Fruit fly (Drosophila melanogaster) whole organism, embryonic: ENCODE results near the gene Noc2.

Source experiments
- BEAF-32 ChIP-seq: fragments of 200-800 bp; sonication (Bioruptor generic); optimal IDR thresholded peaks from 3 replicates; lab custom pipeline; 2017; ENCODE audit warnings: missing biosample characterization, missing genetic modification characterization, mild to moderate bottlenecking, moderate library complexity, missing genetic modification reagents
- CG11085 ChIP-seq: fragments of 200-800 bp; sonication (Bioruptor generic); IDR thresholded peaks from 2 replicates; pipeline ENCODE4 v1.3.6; 2022; ENCODE audit warnings: missing biosample characterization, missing genetic modification characterization
- CG12942 ChIP-seq: fragments of 200-800 bp; sonication (Bioruptor generic); optimal IDR thresholded peaks from 3 replicates; lab custom pipeline; 2016; ENCODE audit warnings: missing biosample characterization, missing genetic modification characterization
- CG14014 ChIP-seq: fragments of 200-800 bp; sonication (Bioruptor generic); IDR thresholded peaks from 2 replicates; pipeline ENCODE4 v1.3.6; 2022; ENCODE audit warnings: missing biosample characterization, missing genetic modification characterization
- CG17385 ChIP-seq: fragments of 200-800 bp; sonication (Bioruptor generic); optimal IDR thresholded peaks from 3 replicates; lab custom pipeline; 2018; ENCODE audit warnings: missing biosample characterization, mild to moderate bottlenecking, missing genetic modification characterization
- CG31224 ChIP-seq: fragments of 200-800 bp; sonication (Bioruptor generic); IDR thresholded peaks from 2 replicates; pipeline ENCODE4 v1.3.6; 2022; ENCODE audit warnings: missing biosample characterization, missing genetic modification characterization
- CG32532 ChIP-seq: fragments of 200-800 bp; sonication (Bioruptor generic); IDR thresholded peaks from 2 replicates; pipeline ENCODE4 v1.3.6; 2022; ENCODE audit warnings: missing biosample characterization, missing genetic modification characterization
- CG32767 ChIP-seq: fragments of 200-800 bp; sonication (Bioruptor generic); IDR thresholded peaks from 2 replicates; pipeline ENCODE4 v1.3.6; 2022; ENCODE audit warnings: missing biosample characterization, missing genetic modification characterization
- CG33557 ChIP-seq: fragments of 200-800 bp; sonication (Bioruptor generic); optimal IDR thresholded peaks from 2 replicates; lab custom pipeline; 2019; ENCODE audit warnings: missing biosample characterization, mild to moderate bottlenecking, missing genetic modification characterization, moderate library complexity
- CG6854 ChIP-seq: fragments of 200-800 bp; sonication (Bioruptor generic); optimal IDR thresholded peaks from 3 replicates; lab custom pipeline; 2017; ENCODE audit warnings: missing biosample characterization, mild to moderate bottlenecking, missing genetic modification characterization
- CG8089 ChIP-seq: fragments of 200-800 bp; sonication (Bioruptor generic); optimal IDR thresholded peaks from 3 replicates; lab custom pipeline; 2016; ENCODE audit warnings: missing biosample characterization, missing genetic modification characterization
- CG8281 ChIP-seq: fragments of 200-800 bp; sonication (Bioruptor generic); optimal IDR thresholded peaks from 2 replicates; lab custom pipeline; 2018; ENCODE audit warnings: missing biosample characterization, mild to moderate bottlenecking, missing genetic modification characterization, moderate library complexity
- CG9609 ChIP-seq: fragments of 200-800 bp; sonication (Bioruptor generic); optimal IDR thresholded peaks from 3 replicates; lab custom pipeline; 2016; ENCODE audit warnings: missing biosample characterization, missing genetic modification characterization
- Chrac-16 ChIP-seq: fragments of 200-800 bp; sonication (Bioruptor generic); optimal IDR thresholded peaks from 3 replicates; lab custom pipeline; 2016; ENCODE audit warnings: missing biosample characterization, missing genetic modification characterization
- CrebB ChIP-seq: fragments of 200-800 bp; sonication (Bioruptor generic); optimal IDR thresholded peaks from 3 replicates; lab custom pipeline; 2018; ENCODE audit warnings: missing biosample characterization, mild to moderate bottlenecking, missing genetic modification characterization
- Drgx ChIP-seq: fragments of 200-800 bp; sonication (Bioruptor generic); IDR thresholded peaks from 2 replicates; pipeline ENCODE4 v1.3.6; 2022; ENCODE audit warnings: missing biosample characterization, missing genetic modification characterization
- Fer2 ChIP-seq: fragments of 200-800 bp; sonication (Bioruptor generic); optimal IDR thresholded peaks from 2 replicates; lab custom pipeline; 2018; ENCODE audit warnings: missing biosample characterization, mild to moderate bottlenecking, missing genetic modification characterization, moderate library complexity
- HHEX ChIP-seq: fragments of 200-800 bp; sonication (Bioruptor generic); optimal IDR thresholded peaks from 3 replicates; lab custom pipeline; 2017; ENCODE audit warnings: missing biosample characterization, mild to moderate bottlenecking, missing genetic modification characterization, missing genetic modification reagents
- Lim3 ChIP-seq: fragments of 200-800 bp; sonication (Bioruptor generic); IDR thresholded peaks from 2 replicates; pipeline ENCODE4 v1.3.6; 2022; ENCODE audit warnings: missing biosample characterization, missing genetic modification characterization
- Med ChIP-seq: fragments of 200-800 bp; sonication (Bioruptor generic); peaks from one replicate; lab custom pipeline; 2016; ENCODE audit warnings: missing biosample characterization, missing genetic modification characterization, mild to moderate bottlenecking, inconsistent platforms, moderate library complexity
- Myb ChIP-seq: fragments of 200-800 bp; sonication (Bioruptor generic); optimal IDR thresholded peaks from 2 replicates; lab custom pipeline; 2016; ENCODE audit warnings: missing biosample characterization, missing genetic modification characterization
- Opbp ChIP-seq: fragments of 200-800 bp; sonication (Bioruptor generic); IDR thresholded peaks from 3 replicates; pipeline ENCODE4 v1.3.6; 2022; ENCODE audit warnings: missing biosample characterization, missing genetic modification characterization; ENCODE audit not compliant: partially characterized antibody
- Ptx1 ChIP-seq: fragments of 200-800 bp; sonication (Bioruptor generic); IDR thresholded peaks from 2 replicates; pipeline ENCODE4 v1.3.6; 2022; ENCODE audit warnings: missing biosample characterization, missing genetic modification characterization
- Spps ChIP-seq: fragments of 200-800 bp; sonication (Bioruptor generic); optimal IDR thresholded peaks from 2 replicates; lab custom pipeline; 2018; ENCODE audit warnings: missing biosample characterization, mild to moderate bottlenecking, missing genetic modification characterization
- ara ChIP-seq: fragments of 200-800 bp; sonication (Bioruptor generic); IDR thresholded peaks from 2 replicates; pipeline ENCODE4 v1.3.6; 2022; ENCODE audit warnings: missing biosample characterization, missing genetic modification characterization
- cg ChIP-seq: fragments of 200-800 bp; sonication (Bioruptor generic); optimal IDR thresholded peaks from 3 replicates; lab custom pipeline; 2019; ENCODE audit warnings: missing biosample characterization, mild to moderate bottlenecking, missing genetic modification characterization, moderate library complexity
- chif ChIP-seq, 2 experiments: fragments of 200-800 bp; sonication (Bioruptor generic); optimal IDR thresholded peaks; 3 replicates each; lab custom pipeline; 2016; ENCODE audit warnings: missing biosample characterization in 2 of 2, missing genetic modification characterization in 2 of 2
- corto ChIP-seq: fragments of 200-800 bp; sonication (Bioruptor generic); optimal IDR thresholded peaks from 2 replicates; lab custom pipeline; 2016; ENCODE audit warnings: missing biosample characterization, mild to moderate bottlenecking, missing genetic modification characterization, moderate library complexity
- crp ChIP-seq, 2 experiments: fragments of 200-800 bp; sonication (Bioruptor generic); optimal IDR thresholded peaks; 2 replicates in 1 of 2; 3 replicates in 1 of 2; lab custom pipeline; 2017; ENCODE audit warnings: missing biosample characterization in 2 of 2, missing genetic modification characterization in 2 of 2, mild to moderate bottlenecking in 1 of 2, moderate library complexity in 1 of 2
- dm ChIP-seq: fragments of 200-800 bp; sonication (Bioruptor generic); optimal IDR thresholded peaks from 3 replicates; lab custom pipeline; 2016; ENCODE audit warnings: missing biosample characterization, missing genetic modification characterization
- ems ChIP-seq: fragments of 200-800 bp; sonication (Bioruptor generic); optimal IDR thresholded peaks from 3 replicates; lab custom pipeline; 2016; ENCODE audit warnings: missing biosample characterization, missing genetic modification characterization
- eve ChIP-seq, 2 experiments: fragments of >200 bp; optimal IDR thresholded peaks; 2 replicates each; lab custom pipeline; 2017; ENCODE audit warnings: missing biosample characterization in 2 of 2, missing genetic modification characterization in 2 of 2
- fd96Cb ChIP-seq: fragments of 200-800 bp; sonication (Bioruptor generic); optimal IDR thresholded peaks from 2 replicates; lab custom pipeline; 2018; ENCODE audit warnings: missing biosample characterization, mild to moderate bottlenecking, missing genetic modification characterization, moderate library complexity
- hb ChIP-seq: fragments of 200-800 bp; sonication (Bioruptor generic); IDR thresholded peaks from 3 replicates; pipeline ENCODE4 v1.3.6; 2022; ENCODE audit warnings: missing biosample characterization, missing genetic modification characterization; ENCODE audit not compliant: partially characterized antibody
- insv ChIP-seq, 2 experiments: fragments of 200-800 bp; sonication (Bioruptor generic); optimal IDR thresholded peaks; 3 replicates each; lab custom pipeline; 2016 to 2018; ENCODE audit warnings: missing biosample characterization in 2 of 2, missing genetic modification characterization in 2 of 2
- kah ChIP-seq: fragments of 200-800 bp; sonication (Bioruptor generic); optimal IDR thresholded peaks from 2 replicates; lab custom pipeline; 2018; ENCODE audit warnings: missing biosample characterization, mild to moderate bottlenecking, missing genetic modification characterization
- knrl ChIP-seq: fragments of 200-800 bp; sonication (Bioruptor generic); IDR thresholded peaks from 3 replicates; pipeline ENCODE4 v1.3.6; 2022; ENCODE audit warnings: missing biosample characterization, missing genetic modification characterization; ENCODE audit not compliant: partially characterized antibody
- mam ChIP-seq: fragments of 200-800 bp; sonication (Bioruptor generic); optimal IDR thresholded peaks from 3 replicates; lab custom pipeline; 2016; ENCODE audit warnings: missing biosample characterization, missing genetic modification characterization
- nau ChIP-seq: fragments of 200-800 bp; sonication (Bioruptor generic); optimal IDR thresholded peaks from 3 replicates; lab custom pipeline; 2017; ENCODE audit warnings: missing biosample characterization, mild to moderate bottlenecking, missing genetic modification characterization, missing genetic modification reagents
- onecut ChIP-seq: fragments of 200-800 bp; sonication (Bioruptor generic); IDR thresholded peaks from 2 replicates; pipeline ENCODE4 v1.3.6; 2022; ENCODE audit warnings: missing biosample characterization, missing genetic modification characterization
- p53 ChIP-seq: fragments of 200-800 bp; sonication (Bioruptor generic); optimal IDR thresholded peaks from 2 replicates; lab custom pipeline; 2016; ENCODE audit warnings: missing biosample characterization, missing genetic modification characterization
- pan ChIP-seq, 4 experiments: fragments of >200 bp in 3 of 4; fragments of 200-800 bp in 1 of 4; sonication (Bioruptor generic) in 1 of 4; optimal IDR thresholded peaks in 3 of 4; IDR thresholded peaks in 1 of 4; 2 replicates each; pipeline versions ENCODE4 v1.3.6 to Lab custom; 2017 to 2022; ENCODE audit warnings: missing biosample characterization in 2 of 4, missing genetic modification characterization in 2 of 4, mixed read lengths in 1 of 4
- pum ChIP-seq: fragments of 200-800 bp; sonication (Bioruptor generic); optimal IDR thresholded peaks from 2 replicates; lab custom pipeline; 2016; ENCODE audit warnings: missing biosample characterization, missing genetic modification characterization
- rib ChIP-seq: fragments of 200-800 bp; sonication (Bioruptor generic); IDR thresholded peaks from 2 replicates; pipeline ENCODE4 v1.3.6; 2022; ENCODE audit warnings: missing biosample characterization, missing genetic modification characterization
- sd ChIP-seq: fragments of 200-800 bp; sonication (Bioruptor generic); optimal IDR thresholded peaks from 3 replicates; lab custom pipeline; 2018; ENCODE audit warnings: missing biosample characterization, mild to moderate bottlenecking, missing genetic modification characterization, moderate library complexity
- shn ChIP-seq: fragments of 200-800 bp; sonication (Bioruptor generic); optimal IDR thresholded peaks from 3 replicates; lab custom pipeline; 2016; ENCODE audit warnings: missing biosample characterization, missing genetic modification characterization
- stwl ChIP-seq: fragments of 200-800 bp; sonication (Bioruptor generic); optimal IDR thresholded peaks from 3 replicates; lab custom pipeline; 2018; ENCODE audit warnings: missing biosample characterization, mild to moderate bottlenecking, missing genetic modification characterization, moderate library complexity
- ttk ChIP-seq: fragments of 200-800 bp; sonication (Bioruptor generic); IDR thresholded peaks from 2 replicates; pipeline ENCODE4 v2.1.2; 2022; ENCODE audit warnings: missing biosample characterization, missing genetic modification characterization
- tx ChIP-seq: fragments of 200-800 bp; sonication (Bioruptor generic); optimal IDR thresholded peaks from 2 replicates; lab custom pipeline; 2016; ENCODE audit warnings: missing biosample characterization, missing genetic modification characterization
- vnd ChIP-seq: fragments of 200-800 bp; sonication (Bioruptor generic); IDR thresholded peaks from 3 replicates; pipeline ENCODE4 v1.3.6; 2022; ENCODE audit warnings: missing biosample characterization, missing genetic modification characterization; ENCODE audit not compliant: partially characterized antibody

Noc2 gene

dm6 chr2L:21149053-21149452, 14.4 kb upstream of the Noc2 start (continued):
- no peak for TF ChIP-seq pan (optimal IDR thresholded peaks at IDR 0.05; lab: Kevin White, UChicago)
- peak in 1 of 2 experiments; percentile 78 for TF ChIP-seq pan (GFP tag; optimal IDR thresholded peaks at IDR 0.05 in 1 of 2, IDR thresholded peaks at IDR 0.05 in 1 of 2)
- peak; percentile 1 for TF ChIP-seq Chrac-16
- TF ChIP-seq CG8281 (tag; lab: Kevin White, UChicago) = no peak
- peak; percentile 53 for TF ChIP-seq HHEX (GFP tag; lab: Kevin White, UChicago)
- TF ChIP-seq BEAF-32 = peak; percentile 72
- peak; percentile 66 for TF ChIP-seq CG14014 (GFP tag; lab: Robert Waterston, UW)
- TF ChIP-seq knrl (GFP tag; lab: Robert Waterston, UW) = peak; percentile 56; the same call in 2 of the 3 replicates
- no peak for TF ChIP-seq CG31224
- TF ChIP-seq Spps (tag; lab: Kevin White, UChicago) = peak; percentile 47
- no peak for TF ChIP-seq ems (GFP tag; lab: Kevin White, UChicago)
- peak in 1 of 2 experiments; percentile 10 for TF ChIP-seq crp (GFP tag; optimal IDR thresholded peaks at IDR 0.05; lab: Kevin White, UChicago)
- peak; percentile 79 for TF ChIP-seq CG32532 (GFP tag; lab: Robert Waterston, UW)
- TF ChIP-seq nau (GFP tag; lab: Kevin White, UChicago) = peak; percentile 41
- TF ChIP-seq corto (GFP tag; lab: Kevin White, UChicago) = no peak
- TF ChIP-seq CG9609 (GFP tag; lab: Kevin White, UChicago) = no peak
- TF ChIP-seq stwl (tag; lab: Kevin White, UChicago) = peak; percentile 90
- TF ChIP-seq CG32767 = peak; percentile 11; the same call in 1 of the 2 replicates
- TF ChIP-seq Lim3 (GFP tag; lab: Robert Waterston, UW) = no peak
- peak; percentile 16 for TF ChIP-seq dm (GFP tag; lab: Kevin White, UChicago)
- 0 out of 2 replicates have a peak, but pooled peaks have one; percentile 18 for TF ChIP-seq Drgx (GFP tag; lab: Robert Waterston, UW)
- peak; percentile 15 for TF ChIP-seq mam (GFP tag; lab: Kevin White, UChicago)
- peak; percentile 30 for TF ChIP-seq CG12942
- no peak for TF ChIP-seq shn (GFP tag; lab: Kevin White, UChicago)
- no peak for TF ChIP-seq eve (GFP tag; optimal IDR thresholded peaks at IDR 0.05; lab: Kevin White, UChicago)
- peak; percentile 12 for TF ChIP-seq pum
- TF ChIP-seq hb (GFP tag; lab: Robert Waterston, UW) = peak; percentile 69; the same call in 2 of the 3 replicates
- TF ChIP-seq rib (GFP tag; lab: Robert Waterston, UW) = no peak
- no peak for TF ChIP-seq chif (GFP tag; optimal IDR thresholded peaks at IDR 0.05; lab: Kevin White, UChicago)
- TF ChIP-seq sd (tag; lab: Kevin White, UChicago) = no peak
- TF ChIP-seq CG6854 (GFP tag; lab: Kevin White, UChicago) = peak; percentile 52
- no peak for TF ChIP-seq CG8089 (GFP tag; lab: Kevin White, UChicago)
- TF ChIP-seq cg (GFP tag; lab: Kevin White, UChicago) = no peak
- TF ChIP-seq CG33557 = peak; percentile 21
- no peak for TF ChIP-seq CrebB
- TF ChIP-seq tx (GFP tag; lab: Kevin White, UChicago) = no peak
- TF ChIP-seq Opbp (GFP tag; lab: Robert Waterston, UW) = peak; percentile 74
- no peak for TF ChIP-seq CG11085 (GFP tag; lab: Robert Waterston, UW)
- TF ChIP-seq Fer2 (tag; lab: Kevin White, UChicago) = no peak
- no peak for TF ChIP-seq ttk
- no peak for TF ChIP-seq Myb
- TF ChIP-seq fd96Cb (tag; lab: Kevin White, UChicago) = peak; percentile 35
- no peak for TF ChIP-seq kah (GFP tag; lab: Kevin White, UChicago)
- 0 out of 3 replicates have a peak, but pooled peaks have one; percentile 31 for TF ChIP-seq vnd (GFP tag; lab: Robert Waterston, UW)
- TF ChIP-seq ara = no peak
- no peak; the same call in 1 of the 2 replicates for TF ChIP-seq Ptx1 (GFP tag; lab: Robert Waterston, UW)
- TF ChIP-seq p53 = no peak
- peak; percentile 23 for TF ChIP-seq CG17385 (GFP tag; lab: Kevin White, UChicago)
- TF ChIP-seq Med = peak; percentile 58
- TF ChIP-seq onecut = peak; percentile 74
- no peak for TF ChIP-seq insv (GFP tag; optimal IDR thresholded peaks at IDR 0.05; lab: Kevin White, UChicago)
